In genomic region chr2L:21142972-21143385, dm6 we compare ENCODE assay signal across 1 fruit fly cellular context.
A peak's percentile ranks its signal among the peaks of the same experiment; 100 is the strongest.
TF ChIP-seq lines count a peak whose summit lies in the region.

Gene pths, plus strand, starts transcription at chr2L:21143229.

TF ChIP-seq in whole organism, embryonic, 481 proteins besides CTCF, POLR2A, EP300 and RAD21 (continued from another document and continues in another):
- TF ChIP-seq CG15011 (GFP tag; optimal IDR thresholded peaks at IDR 0.05; lab: Kevin White, UChicago) = no peak
- TF ChIP-seq inv (GFP tag; IDR thresholded peaks at IDR 0.05; lab: Robert Waterston, UW; ENCODE audit: partially characterized antibody) = peak; percentile 79
- no peak for TF ChIP-seq pb (GFP tag; optimal IDR thresholded peaks at IDR 0.05; lab: Kevin White, UChicago)
- TF ChIP-seq lbe (GFP tag; optimal IDR thresholded peaks at IDR 0.05; lab: Kevin White, UChicago) = no peak
- no peak for TF ChIP-seq CG12299 (tag; optimal IDR thresholded peaks at IDR 0.05; lab: Kevin White, UChicago)
- no peak for TF ChIP-seq disco-r (GFP tag; optimal IDR thresholded peaks at IDR 0.05; lab: Kevin White, UChicago)
- 0 out of 2 replicates have a peak, but pooled peaks have one; percentile 28 for TF ChIP-seq CG17328 (GFP tag; IDR thresholded peaks at IDR 0.05; lab: Robert Waterston, UW)
- TF ChIP-seq shn (GFP tag; optimal IDR thresholded peaks at IDR 0.05; lab: Kevin White, UChicago) = no peak
- no peak for TF ChIP-seq jigr1 (GFP tag; IDR thresholded peaks at IDR 0.05; lab: Robert Waterston, UW)
- TF ChIP-seq Jarid2 (GFP tag; optimal IDR thresholded peaks at IDR 0.05; lab: Kevin White, UChicago) = no peak
- peak; percentile 60 for TF ChIP-seq slou (GFP tag; optimal IDR thresholded peaks at IDR 0.05; lab: Kevin White, UChicago)
- no peak for TF ChIP-seq chn (GFP tag; optimal IDR thresholded peaks at IDR 0.05; lab: Kevin White, UChicago)
- peak; percentile 54; the same call in 2 of the 3 replicates for TF ChIP-seq Doc3 (GFP tag; IDR thresholded peaks at IDR 0.05; lab: Robert Waterston, UW; ENCODE audit: partially characterized antibody)
- TF ChIP-seq nom (GFP tag; optimal IDR thresholded peaks at IDR 0.05; lab: Kevin White, UChicago) = no peak
- peak; percentile 3 for TF ChIP-seq HmgZ (tag; optimal IDR thresholded peaks at IDR 0.05; lab: Kevin White, UChicago)
- no peak for TF ChIP-seq CG7745 (tag; optimal IDR thresholded peaks at IDR 0.05; lab: Kevin White, UChicago)
- TF ChIP-seq ab (GFP tag; optimal IDR thresholded peaks at IDR 0.05; lab: Kevin White, UChicago) = no peak
- no peak for TF ChIP-seq CG5245 (GFP tag; optimal IDR thresholded peaks at IDR 0.05; lab: Kevin White, UChicago)
- TF ChIP-seq vvl (GFP tag; IDR thresholded peaks at IDR 0.05; lab: Robert Waterston, UW) = no peak; the same call in 1 of the 2 replicates
- no peak for TF ChIP-seq CG8478 (optimal IDR thresholded peaks at IDR 0.05; lab: Kevin White, UChicago)
- peak; percentile 49 for TF ChIP-seq CG9876 (GFP tag; optimal IDR thresholded peaks at IDR 0.05; lab: Kevin White, UChicago)
- no peak for TF ChIP-seq sc (optimal IDR thresholded peaks at IDR 0.05; lab: Kevin White, UChicago)
- TF ChIP-seq sc (GFP tag; optimal IDR thresholded peaks at IDR 0.05; lab: Kevin White, UChicago) = no peak
- no peak for TF ChIP-seq ftz-f1 (GFP tag; optimal IDR thresholded peaks at IDR 0.05; lab: Kevin White, UChicago)
- peak; percentile 33 for TF ChIP-seq CG3995 (GFP tag; optimal IDR thresholded peaks at IDR 0.05; lab: Kevin White, UChicago)
- TF ChIP-seq CG11093 (GFP tag; IDR thresholded peaks at IDR 0.05; lab: Robert Waterston, UW) = no peak
- TF ChIP-seq D (optimal IDR thresholded peaks at IDR 0.05; lab: Kevin White, UChicago) = no peak
- no peak for TF ChIP-seq D (GFP tag; optimal IDR thresholded peaks at IDR 0.05; lab: Kevin White, UChicago)
- peak; percentile 61 for TF ChIP-seq tna (GFP tag; IDR thresholded peaks at IDR 0.05; lab: Robert Waterston, UW; ENCODE audit: partially characterized antibody)
- no peak for TF ChIP-seq CG16863 (GFP tag; optimal IDR thresholded peaks at IDR 0.05; lab: Kevin White, UChicago)
- TF ChIP-seq ATbp (GFP tag; optimal IDR thresholded peaks at IDR 0.05; lab: Kevin White, UChicago) = no peak
- TF ChIP-seq cwo (GFP tag; optimal IDR thresholded peaks at IDR 0.05; lab: Kevin White, UChicago) = no peak
- TF ChIP-seq CG43689 (GFP tag; IDR thresholded peaks at IDR 0.05; lab: Robert Waterston, UW) = no peak
- no peak for TF ChIP-seq TFAM (GFP tag; optimal IDR thresholded peaks at IDR 0.05; lab: Kevin White, UChicago)
- no peak for TF ChIP-seq CG6854 (GFP tag; optimal IDR thresholded peaks at IDR 0.05; lab: Kevin White, UChicago)
- TF ChIP-seq danr (GFP tag; IDR thresholded peaks at IDR 0.05; lab: Robert Waterston, UW) = no peak
- TF ChIP-seq nmo (GFP tag; optimal IDR thresholded peaks at IDR 0.05; lab: Kevin White, UChicago) = peak; percentile 76
- TF ChIP-seq Xbp1 (GFP tag; optimal IDR thresholded peaks at IDR 0.05; lab: Kevin White, UChicago) = peak; percentile 74
- peak; percentile 65 for TF ChIP-seq Hmr (GFP tag; optimal IDR thresholded peaks at IDR 0.05; lab: Kevin White, UChicago)
- no peak for TF ChIP-seq Dip2 (GFP tag; IDR thresholded peaks at IDR 0.05; lab: Robert Waterston, UW)
- no peak for TF ChIP-seq psq (GFP tag; optimal IDR thresholded peaks at IDR 0.05; lab: Kevin White, UChicago)
- 0 out of 3 replicates have a peak, but pooled peaks have one; percentile 34 for TF ChIP-seq Dbx (GFP tag; IDR thresholded peaks at IDR 0.05; lab: Robert Waterston, UW)
- TF ChIP-seq CG10979 (tag; optimal IDR thresholded peaks at IDR 0.05; lab: Kevin White, UChicago) = no peak
- no peak for TF ChIP-seq nerfin-1 (tag; optimal IDR thresholded peaks at IDR 0.05; lab: Kevin White, UChicago)
- 0 out of 2 replicates have a peak, but pooled peaks have one; percentile 4 for TF ChIP-seq HLH3B (GFP tag; IDR thresholded peaks at IDR 0.05; lab: Robert Waterston, UW)
- no peak for TF ChIP-seq sd (tag; optimal IDR thresholded peaks at IDR 0.05; lab: Kevin White, UChicago)
- no peak for TF ChIP-seq CG15601 (tag; optimal IDR thresholded peaks at IDR 0.05; lab: Kevin White, UChicago)
- TF ChIP-seq CHES-1-like (GFP tag; optimal IDR thresholded peaks at IDR 0.05; lab: Kevin White, UChicago) = peak; percentile 65
- TF ChIP-seq H15 (GFP tag; IDR thresholded peaks at IDR 0.05; lab: Robert Waterston, UW) = no peak; the same call in 2 of the 3 replicates
- TF ChIP-seq CG9215 (GFP tag; IDR thresholded peaks at IDR 0.05; lab: Robert Waterston, UW) = no peak
- peak; percentile 48 for TF ChIP-seq CG10267 (tag; optimal IDR thresholded peaks at IDR 0.05; lab: Kevin White, UChicago)
- TF ChIP-seq Pdp1 (GFP tag; optimal IDR thresholded peaks at IDR 0.05; lab: Kevin White, UChicago) = peak; percentile 57 to 62
- TF ChIP-seq klu (GFP tag; IDR thresholded peaks at IDR 0.05; lab: Robert Waterston, UW) = peak; percentile 11; the same call in 1 of the 2 replicates
- peak; percentile 47; the same call in 1 of the 3 replicates for TF ChIP-seq ken (GFP tag; IDR thresholded peaks at IDR 0.05; lab: Robert Waterston, UW)
- no peak for TF ChIP-seq CG10209 (GFP tag; optimal IDR thresholded peaks at IDR 0.05; lab: Kevin White, UChicago)
- peak; percentile 83 for TF ChIP-seq Ets97D (GFP tag; optimal IDR thresholded peaks at IDR 0.05; lab: Kevin White, UChicago)
- peak; percentile 39 for TF ChIP-seq CG17829 (tag; optimal IDR thresholded peaks at IDR 0.05; lab: Kevin White, UChicago)
- no peak for TF ChIP-seq en (GFP tag; optimal IDR thresholded peaks at IDR 0.05; lab: Kevin White, UChicago)
- TF ChIP-seq exex (tag; optimal IDR thresholded peaks at IDR 0.05; lab: Kevin White, UChicago) = no peak
- no peak for TF ChIP-seq CG2199 (GFP tag; IDR thresholded peaks at IDR 0.05; lab: Robert Waterston, UW)
- peak; percentile 50 for TF ChIP-seq dmrt11E (tag; optimal IDR thresholded peaks at IDR 0.05; lab: Kevin White, UChicago)
- TF ChIP-seq Mes4 (GFP tag; optimal IDR thresholded peaks at IDR 0.05; lab: Kevin White, UChicago) = peak; percentile 40
- TF ChIP-seq Lpt (GFP tag; optimal IDR thresholded peaks at IDR 0.05; lab: Kevin White, UChicago) = no peak
- no peak for TF ChIP-seq hth (optimal IDR thresholded peaks at IDR 0.05; lab: Kevin White, UChicago)
- TF ChIP-seq btn (GFP tag; optimal IDR thresholded peaks at IDR 0.05; lab: Kevin White, UChicago) = no peak
- TF ChIP-seq cg (GFP tag; optimal IDR thresholded peaks at IDR 0.05; lab: Kevin White, UChicago) = no peak
- no peak for TF ChIP-seq bigmax (GFP tag; optimal IDR thresholded peaks at IDR 0.05; lab: Kevin White, UChicago)
- TF ChIP-seq CG4730 (GFP tag; IDR thresholded peaks at IDR 0.05; lab: Robert Waterston, UW) = no peak
- no peak for TF ChIP-seq ap (GFP tag; IDR thresholded peaks at IDR 0.05; lab: Robert Waterston, UW)
- TF ChIP-seq CG17359 (tag; optimal IDR thresholded peaks at IDR 0.05; lab: Kevin White, UChicago) = no peak
- TF ChIP-seq CG31441 (GFP tag; IDR thresholded peaks at IDR 0.05; lab: Robert Waterston, UW) = no peak
- TF ChIP-seq usp (GFP tag; optimal IDR thresholded peaks at IDR 0.05; lab: Kevin White, UChicago) = no peak
- no peak for TF ChIP-seq luna (GFP tag; optimal IDR thresholded peaks at IDR 0.05; lab: Kevin White, UChicago)
- TF ChIP-seq CG10366 (GFP tag; IDR thresholded peaks at IDR 0.05; lab: Robert Waterston, UW) = 0 out of 2 replicates have a peak, but pooled peaks have one; percentile 33
- peak; percentile 14; the same call in 1 of the 2 replicates for TF ChIP-seq esg (GFP tag; conservative IDR thresholded peaks at IDR 0.05; lab: Robert Waterston, UW)
- TF ChIP-seq CG17802 (tag; optimal IDR thresholded peaks at IDR 0.05; lab: Kevin White, UChicago) = peak; percentile 95
- no peak for TF ChIP-seq CG17385 (GFP tag; optimal IDR thresholded peaks at IDR 0.05; lab: Kevin White, UChicago)
- no peak for TF ChIP-seq CG6175 (GFP tag; IDR thresholded peaks at IDR 0.05; lab: Robert Waterston, UW)
- TF ChIP-seq NK7.1 (GFP tag; optimal IDR thresholded peaks at IDR 0.05; lab: Kevin White, UChicago) = no peak
- peak; percentile 60 for TF ChIP-seq YL-1 (GFP tag; optimal IDR thresholded peaks at IDR 0.05; lab: Kevin White, UChicago)
- TF ChIP-seq mirr (GFP tag; optimal IDR thresholded peaks at IDR 0.05; lab: Kevin White, UChicago) = no peak
- TF ChIP-seq CG34224 (GFP tag; IDR thresholded peaks at IDR 0.05; lab: Robert Waterston, UW; ENCODE audit: partially characterized antibody) = peak; percentile 75
- peak; percentile 47 for TF ChIP-seq gfzf (GFP tag; optimal IDR thresholded peaks at IDR 0.05; lab: Kevin White, UChicago)
- TF ChIP-seq Usf (GFP tag; optimal IDR thresholded peaks at IDR 0.05; lab: Kevin White, UChicago) = peak; percentile 45
- no peak for TF ChIP-seq hkb (optimal IDR thresholded peaks at IDR 0.05; lab: Kevin White, UChicago)
- TF ChIP-seq hkb (GFP tag; IDR thresholded peaks at IDR 0.05; lab: Robert Waterston, UW) = no peak
- TF ChIP-seq ato (GFP tag; IDR thresholded peaks at IDR 0.05; lab: Robert Waterston, UW; ENCODE audit: partially characterized antibody) = peak; percentile 71; the same call in 1 of the 2 replicates
- TF ChIP-seq Abd-B (GFP tag; optimal IDR thresholded peaks at IDR 0.05; lab: Kevin White, UChicago) = no peak
- TF ChIP-seq CG17912 (GFP tag; optimal IDR thresholded peaks at IDR 0.05; lab: Kevin White, UChicago) = no peak
- TF ChIP-seq CG15514 (GFP tag; optimal IDR thresholded peaks at IDR 0.05; lab: Kevin White, UChicago) = peak; percentile 72
- TF ChIP-seq pzg (GFP tag; optimal IDR thresholded peaks at IDR 0.05; lab: Kevin White, UChicago) = peak; percentile 92
- TF ChIP-seq gem (tag; optimal IDR thresholded peaks at IDR 0.05; lab: Kevin White, UChicago) = no peak
- TF ChIP-seq E2f1 (GFP tag; IDR thresholded peaks at IDR 0.05; lab: Robert Waterston, UW) = no peak; the same call in 1 of the 2 replicates
- TF ChIP-seq sima (GFP tag; optimal IDR thresholded peaks at IDR 0.05; lab: Kevin White, UChicago) = no peak
- TF ChIP-seq cato (GFP tag; optimal IDR thresholded peaks at IDR 0.05; lab: Kevin White, UChicago; ENCODE audit: borderline replicate concordance) = no peak
- TF ChIP-seq Gsc (GFP tag; IDR thresholded peaks at IDR 0.05; lab: Robert Waterston, UW) = no peak
- TF ChIP-seq sim (GFP tag; IDR thresholded peaks at IDR 0.05; lab: Robert Waterston, UW) = no peak
- no peak for TF ChIP-seq CG6813 (GFP tag; optimal IDR thresholded peaks at IDR 0.05; lab: Kevin White, UChicago)
- no peak for TF ChIP-seq ttk (GFP tag; IDR thresholded peaks at IDR 0.05; lab: Robert Waterston, UW)
- no peak for TF ChIP-seq CG3065 (GFP tag; optimal IDR thresholded peaks at IDR 0.05; lab: Kevin White, UChicago)
- TF ChIP-seq bowl (GFP tag; IDR thresholded peaks at IDR 0.05; lab: Robert Waterston, UW) = no peak
- TF ChIP-seq ranshi (GFP tag; IDR thresholded peaks at IDR 0.05; lab: Robert Waterston, UW) = 0 out of 2 replicates have a peak, but pooled peaks have one; percentile 41
- TF ChIP-seq CG2202 (tag; optimal IDR thresholded peaks at IDR 0.05; lab: Kevin White, UChicago) = no peak
- TF ChIP-seq sens (GFP tag; lab: Kevin White, UChicago) = peak; percentile 87
- no peak for TF ChIP-seq so (GFP tag; IDR thresholded peaks at IDR 0.05; lab: Robert Waterston, UW)
- TF ChIP-seq emc (GFP tag; optimal IDR thresholded peaks at IDR 0.05; lab: Kevin White, UChicago) = no peak
- TF ChIP-seq corto (GFP tag; optimal IDR thresholded peaks at IDR 0.05; lab: Kevin White, UChicago) = no peak
- no peak for TF ChIP-seq nau (GFP tag; optimal IDR thresholded peaks at IDR 0.05; lab: Kevin White, UChicago)
- no peak for TF ChIP-seq Hr51 (GFP tag; optimal IDR thresholded peaks at IDR 0.05; lab: Kevin White, UChicago)
- peak; percentile 34 for TF ChIP-seq fd96Cb (tag; optimal IDR thresholded peaks at IDR 0.05; lab: Kevin White, UChicago)
- TF ChIP-seq gro (GFP tag; optimal IDR thresholded peaks at IDR 0.05; lab: Kevin White, UChicago) = no peak
- peak; percentile 44 for TF ChIP-seq Fer3 (tag; optimal IDR thresholded peaks at IDR 0.05; lab: Kevin White, UChicago)
- TF ChIP-seq lmd (GFP tag; IDR thresholded peaks at IDR 0.05; lab: Robert Waterston, UW) = no peak; the same call in 1 of the 2 replicates
- no peak for TF ChIP-seq Neu2 (GFP tag; optimal IDR thresholded peaks at IDR 0.05; lab: Kevin White, UChicago; ENCODE audit: borderline replicate concordance)
- no peak for TF ChIP-seq Adf1 (GFP tag; IDR thresholded peaks at IDR 0.05; lab: Robert Waterston, UW)
- TF ChIP-seq CG10321 (GFP tag; IDR thresholded peaks at IDR 0.05; lab: Robert Waterston, UW) = no peak
- TF ChIP-seq Gug (GFP tag; IDR thresholded peaks at IDR 0.05; lab: Robert Waterston, UW) = no peak
- peak; percentile 88 for TF ChIP-seq Hr3 (GFP tag; optimal IDR thresholded peaks at IDR 0.05; lab: Kevin White, UChicago)
- TF ChIP-seq odd (GFP tag; optimal IDR thresholded peaks at IDR 0.05; lab: Kevin White, UChicago) = no peak
- TF ChIP-seq lab (GFP tag; optimal IDR thresholded peaks at IDR 0.05; lab: Kevin White, UChicago) = no peak
- no peak for TF ChIP-seq Dad (GFP tag; optimal IDR thresholded peaks at IDR 0.05; lab: Kevin White, UChicago)
- peak; percentile 4 for TF ChIP-seq PHDP (tag; optimal IDR thresholded peaks at IDR 0.05; lab: Kevin White, UChicago)
- no peak for TF ChIP-seq Doc2 (GFP tag; IDR thresholded peaks at IDR 0.05; lab: Robert Waterston, UW)
- peak; percentile 44 for TF ChIP-seq lilli (GFP tag; optimal IDR thresholded peaks at IDR 0.05; lab: Kevin White, UChicago)
- no peak for TF ChIP-seq CG17612 (GFP tag; IDR thresholded peaks at IDR 0.05; lab: Robert Waterston, UW)
- TF ChIP-seq oc (tag; optimal IDR thresholded peaks at IDR 0.05; lab: Kevin White, UChicago) = no peak
- no peak for TF ChIP-seq p53 (GFP tag; optimal IDR thresholded peaks at IDR 0.05; lab: Kevin White, UChicago)
- TF ChIP-seq peb (GFP tag; IDR thresholded peaks at IDR 0.05; lab: Robert Waterston, UW) = no peak
- no peak for TF ChIP-seq onecut (GFP tag; IDR thresholded peaks at IDR 0.05; lab: Robert Waterston, UW)
- TF ChIP-seq CG7928 (GFP tag; optimal IDR thresholded peaks at IDR 0.05; lab: Kevin White, UChicago) = no peak
- 0 out of 2 replicates have a peak, but pooled peaks have one; percentile 24 for TF ChIP-seq Ada2b (GFP tag; IDR thresholded peaks at IDR 0.05; lab: Robert Waterston, UW)
- no peak for TF ChIP-seq lov (optimal IDR thresholded peaks at IDR 0.05; lab: Kevin White, UChicago)
- no peak for TF ChIP-seq lov (GFP tag; IDR thresholded peaks at IDR 0.05; lab: Robert Waterston, UW)
- TF ChIP-seq CG4820 (GFP tag; optimal IDR thresholded peaks at IDR 0.05; lab: Kevin White, UChicago) = peak; percentile 50
- TF ChIP-seq Hand (GFP tag; optimal IDR thresholded peaks at IDR 0.05; lab: Kevin White, UChicago) = no peak
